Worm (Caenorhabditis elegans): ENCODE data around the gene C49F5.13.
A peak's percentile ranks its signal among the peaks of the same experiment; 100 is the strongest.
"Not testable (repeated sequence)": the region's sequence is repeated elsewhere in the genome, so short reads cannot be mapped to it uniquely, and the experiment has no call there.

C49F5.13 gene

DNA sequence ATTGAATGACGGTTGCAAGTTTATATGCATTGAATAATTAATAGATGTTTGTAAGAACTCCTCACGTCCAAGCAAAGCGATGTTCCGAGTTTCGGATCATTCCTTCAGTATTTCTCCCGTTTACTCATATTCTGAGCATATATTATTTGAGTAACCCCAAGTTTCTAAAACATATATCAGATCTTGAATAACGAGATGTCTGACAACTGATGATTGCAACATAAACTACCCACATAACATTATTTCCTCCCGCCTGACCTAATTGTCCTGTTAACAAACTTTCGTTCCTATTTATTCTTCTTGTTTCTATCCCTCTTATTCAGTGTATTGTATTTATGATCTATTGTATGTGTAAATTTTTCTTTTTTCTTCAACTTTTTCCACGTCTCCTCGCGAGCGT, at the start of gene C49F5.13:
TSS of gene C49F5.13 (plus strand) at position 301 of the 400 bp plus-strand sequence.
- not testable (repeated sequence) for TF ChIP-seq lir-3 (tag; optimal IDR thresholded peaks at IDR 0.05; ENCODE audit: poor library complexity); rnt-1 (tag; optimal IDR thresholded peaks at IDR 0.05); zag-1 (tag; optimal IDR thresholded peaks at IDR 0.05)

- TF ChIP-seq grh-1 (GFP tag; IDR thresholded peaks at IDR 0.05) (no peak), nhr-76 (tag; optimal IDR thresholded peaks at IDR 0.05) (no peak), nhr-47 (tag; optimal IDR thresholded peaks at IDR 0.05) (no peak), snpc-4 (tag; optimal IDR thresholded peaks at IDR 0.05) (no peak), sptf-1 (tag; optimal IDR thresholded peaks at IDR 0.05) (no peak), nhr-71 (tag; optimal IDR thresholded peaks at IDR 0.05) (no peak), fos-1 (tag; optimal IDR thresholded peaks at IDR 0.05) (no peak), C16A3.4 (tag; optimal IDR thresholded peaks at IDR 0.05) (no peak), fkh-8 (tag; optimal IDR thresholded peaks at IDR 0.05) (no peak), fkh-10 (GFP tag; optimal IDR thresholded peaks at IDR 0.05) (no peak)
Observed at ce11 chrX:11913824-11914223, 47.4 kb upstream of the C49F5.13 start, which contains the start of gene Y62H9A.12. Gene Y62H9A.12 (plus strand): TSS chrX:11914124.

DNA sequence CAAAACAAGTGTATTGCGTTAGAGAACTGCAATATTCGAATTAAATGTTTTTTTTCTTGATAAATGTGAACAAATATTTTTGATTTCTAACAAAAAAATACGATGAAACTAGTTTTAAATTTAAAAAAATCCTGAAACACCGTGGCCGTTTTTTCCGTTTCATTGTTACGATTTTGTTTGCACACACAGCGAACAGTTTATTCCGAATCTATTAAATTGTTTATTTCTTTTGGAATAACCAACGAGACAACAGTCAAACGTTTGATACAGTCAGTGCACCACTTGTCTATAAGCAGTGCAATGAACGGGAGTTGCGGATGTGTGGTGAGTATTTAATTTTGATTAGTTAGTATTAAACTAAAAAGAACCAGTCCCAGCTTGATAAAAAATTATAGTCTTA, 44.5 kb upstream of the C49F5.13 start, which contains the start of gene Y62H9A.13:
TSS of gene Y62H9A.13 (plus strand) at position 301 of the 400 bp plus-strand sequence.
- TF ChIP-seq unc-98 (GFP tag; IDR thresholded peaks at IDR 0.05): no peak
- no peak for TF ChIP-seq unc-30 (tag; optimal IDR thresholded peaks at IDR 0.05)
- TF ChIP-seq vab-15 (tag; optimal IDR thresholded peaks at IDR 0.05): no peak
- no peak for TF ChIP-seq nhr-20 (tag; optimal IDR thresholded peaks at IDR 0.05)
- TF ChIP-seq mep-1 (tag; optimal IDR thresholded peaks at IDR 0.05): no peak

- TF ChIP-seq fkh-8 (tag; optimal IDR thresholded peaks at IDR 0.05) (no peak), snpc-4 (tag; optimal IDR thresholded peaks at IDR 0.05) (no peak), mab-9 (GFP tag; IDR thresholded peaks at IDR 0.05) (no peak), grh-1 (GFP tag; IDR thresholded peaks at IDR 0.05) (no peak), ceh-82 (tag; optimal IDR thresholded peaks at IDR 0.05) (no peak), lin-39 (tag; optimal IDR thresholded peaks at IDR 0.05) (no peak)
Observed at ce11 chrX:11917994-11918393, 43.2 kb upstream of the C49F5.13 start, which contains the start of gene Y62H9A.16. Gene Y62H9A.16 (plus strand): TSS chrX:11918294.

- TF ChIP-seq lin-14 (GFP tag; optimal IDR thresholded peaks at IDR 0.05): peak; percentile 22
- TF ChIP-seq dsc-1 (tag; optimal IDR thresholded peaks at IDR 0.05): peak; percentile 72
- peak; percentile 60 for TF ChIP-seq ceh-8 (GFP tag; optimal IDR thresholded peaks at IDR 0.05)
- no peak for TF ChIP-seq hlh-17 (GFP tag; optimal IDR thresholded peaks at IDR 0.05; ENCODE audit: borderline replicate concordance)
Observed at ce11 chrX:11920723-11921283, 40.4 kb upstream of the C49F5.13 start, which contains the start of gene Y62H9A.14. Gene Y62H9A.14 (plus strand): TSS chrX:11921233.

DNA sequence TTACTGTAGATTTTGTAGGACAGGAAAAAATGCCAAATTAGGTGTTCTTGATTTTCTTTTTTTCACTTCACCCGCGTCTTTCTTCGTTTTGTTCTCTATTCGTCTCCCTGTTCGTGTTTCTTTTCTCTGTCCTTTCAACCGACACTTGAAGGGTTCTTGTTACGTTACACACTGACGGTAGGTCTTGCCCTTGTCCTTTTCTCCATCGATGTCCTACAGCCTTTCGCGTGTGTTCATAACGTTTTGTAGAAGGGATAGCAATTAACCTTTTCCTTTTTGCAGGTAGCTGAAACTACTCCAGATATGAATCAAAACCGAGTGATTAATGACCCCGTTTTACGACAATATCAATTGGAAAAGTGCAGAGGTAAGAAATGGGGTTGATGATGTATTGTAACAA, 37.0 kb upstream of the C49F5.13 start, which contains the start of gene F55G7.1:
TSS of gene F55G7.1 (plus strand) at position 276 of the 400 bp plus-strand sequence.
- TF ChIP-seq mef-2 (tag; optimal IDR thresholded peaks at IDR 0.05) (no peak), hlh-4 (tag; optimal IDR thresholded peaks at IDR 0.05) (no peak), xbp-1 (tag; optimal IDR thresholded peaks at IDR 0.05) (peak; percentile 44), F16B12.6 (tag; optimal IDR thresholded peaks at IDR 0.05) (no peak), hpl-2 (GFP tag; optimal IDR thresholded peaks at IDR 0.05) (peak; percentile 13), mep-1 (tag; optimal IDR thresholded peaks at IDR 0.05) (peak; percentile 65), zip-4 (GFP tag; optimal IDR thresholded peaks at IDR 0.05) (peak; percentile 41), Y116A8C.19 (tag; optimal IDR thresholded peaks at IDR 0.05; ENCODE audit: borderline replicate concordance) (no peak), unc-86 (tag; optimal IDR thresholded peaks at IDR 0.05) (no peak), nhr-19 (GFP tag; conservative IDR thresholded peaks at IDR 0.05) (peak; percentile 61), mdl-1 (tag; optimal IDR thresholded peaks at IDR 0.05) (no peak), sup-37 (GFP tag; optimal IDR thresholded peaks at IDR 0.05) (no peak), sox-4 (tag; optimal IDR thresholded peaks at IDR 0.05) (no peak), lin-39 (tag; optimal IDR thresholded peaks at IDR 0.05) (peak; percentile 5), tlp-1 (tag; optimal IDR thresholded peaks at IDR 0.05) (no peak), nhr-77 (tag; optimal IDR thresholded peaks at IDR 0.05) (peak; percentile 3), mab-9 (GFP tag; IDR thresholded peaks at IDR 0.05) (no peak), ces-1 (GFP tag; optimal IDR thresholded peaks at IDR 0.05) (no peak), ceh-8 (GFP tag; optimal IDR thresholded peaks at IDR 0.05) (no peak), jun-1 (tag; optimal IDR thresholded peaks at IDR 0.05) (peak; percentile 78), unc-30 (tag; optimal IDR thresholded peaks at IDR 0.05) (no peak), nhr-47 (tag; optimal IDR thresholded peaks at IDR 0.05) (peak; percentile 77), rnt-1 (tag; optimal IDR thresholded peaks at IDR 0.05) (peak; percentile 66), tbx-2 (tag; optimal IDR thresholded peaks at IDR 0.05) (peak; percentile 56)
